Worm (Caenorhabditis elegans): ENCODE data around the gene arrd-5.

The arrd-5 gene

ce11 chrII:9871061-9871460 is 36.0 kb downstream of the arrd-5 start, which contains the start of gene chil-7:
Gene chil-7 (minus strand): TSS chrII:9871172.
- no peak for TF ChIP-seq ref-1 (GFP tag; conservative IDR thresholded peaks at IDR 0.05)
- no peak for TF ChIP-seq flt-1 (GFP tag; IDR thresholded peaks at IDR 0.05)
- TF ChIP-seq T22C8.4 (GFP tag; IDR thresholded peaks at IDR 0.05): no peak
- TF ChIP-seq klf-2 (GFP tag; conservative IDR thresholded peaks at IDR 0.05): no peak
- no peak for TF ChIP-seq ztf-29 (GFP tag; IDR thresholded peaks at IDR 0.05)
- TF ChIP-seq ztf-23 (GFP tag; IDR thresholded peaks at IDR 0.05): no peak
- TF ChIP-seq tab-1 (GFP tag; IDR thresholded peaks at IDR 0.05): no peak
- no peak for TF ChIP-seq cog-1 (tag; optimal IDR thresholded peaks at IDR 0.05)
- TF ChIP-seq med-1 (GFP tag; optimal IDR thresholded peaks at IDR 0.05; ENCODE audit: insufficient read depth): no peak

ce11 chrII:9872961-9873360 is 37.9 kb downstream of the arrd-5 start, which contains the start of gene chil-8:
Gene chil-8 (minus strand): TSS chrII:9873061.
- TF ChIP-seq tab-1 (GFP tag; IDR thresholded peaks at IDR 0.05) (no peak), klf-2 (GFP tag; conservative IDR thresholded peaks at IDR 0.05) (no peak), T22C8.4 (GFP tag; IDR thresholded peaks at IDR 0.05) (no peak), flt-1 (GFP tag; IDR thresholded peaks at IDR 0.05) (no peak), ref-1 (GFP tag; conservative IDR thresholded peaks at IDR 0.05) (no peak), med-1 (GFP tag; optimal IDR thresholded peaks at IDR 0.05; ENCODE audit: insufficient read depth) (no peak), ztf-29 (GFP tag; IDR thresholded peaks at IDR 0.05) (no peak), cog-1 (tag; optimal IDR thresholded peaks at IDR 0.05) (no peak)

ce11 chrII:9874508-9875229 is 39.6 kb downstream of the arrd-5 start, which contains the start of the genes chil-2 and ctsa-3.2:
Gene chil-2 (minus strand): TSS chrII:9874608.
Gene ctsa-3.2 (plus strand): TSS chrII:9875179.
- TF ChIP-seq ref-1 (GFP tag; conservative IDR thresholded peaks at IDR 0.05) (no peak), tab-1 (GFP tag; IDR thresholded peaks at IDR 0.05) (no peak), flt-1 (GFP tag; IDR thresholded peaks at IDR 0.05) (no peak), ztf-29 (GFP tag; IDR thresholded peaks at IDR 0.05) (no peak), cog-1 (tag; optimal IDR thresholded peaks at IDR 0.05) (no peak), ztf-23 (GFP tag; IDR thresholded peaks at IDR 0.05) (no peak), med-1 (GFP tag; optimal IDR thresholded peaks at IDR 0.05; ENCODE audit: insufficient read depth) (no peak), T22C8.4 (GFP tag; IDR thresholded peaks at IDR 0.05) (no peak)

- no peak for TF ChIP-seq klf-2 (GFP tag; conservative IDR thresholded peaks at IDR 0.05)
- no peak for TF ChIP-seq flt-1 (GFP tag; IDR thresholded peaks at IDR 0.05)
- no peak for TF ChIP-seq ztf-29 (GFP tag; IDR thresholded peaks at IDR 0.05)
- no peak for TF ChIP-seq ztf-23 (GFP tag; IDR thresholded peaks at IDR 0.05)
- TF ChIP-seq cog-1 (tag; optimal IDR thresholded peaks at IDR 0.05): no peak
- TF ChIP-seq tab-1 (GFP tag; IDR thresholded peaks at IDR 0.05): no peak
- TF ChIP-seq ref-1 (GFP tag; conservative IDR thresholded peaks at IDR 0.05): no peak
- no peak for TF ChIP-seq T22C8.4 (GFP tag; IDR thresholded peaks at IDR 0.05)
- TF ChIP-seq med-1 (GFP tag; optimal IDR thresholded peaks at IDR 0.05; ENCODE audit: insufficient read depth): no peak
These were observed 44.8 kb downstream of the arrd-5 start for ce11 chrII:9879815-9880214.

ce11 chrII:9880826-9881225 is 45.8 kb downstream of the arrd-5 start, which contains the start of gene C08H9.15:
Gene C08H9.15 (plus strand): TSS chrII:9881193.
- TF ChIP-seq klf-2 (GFP tag; conservative IDR thresholded peaks at IDR 0.05) (no peak), ztf-29 (GFP tag; IDR thresholded peaks at IDR 0.05) (no peak), tab-1 (GFP tag; IDR thresholded peaks at IDR 0.05) (no peak), flt-1 (GFP tag; IDR thresholded peaks at IDR 0.05) (no peak), T22C8.4 (GFP tag; IDR thresholded peaks at IDR 0.05) (no peak), cog-1 (tag; optimal IDR thresholded peaks at IDR 0.05) (no peak), med-1 (GFP tag; optimal IDR thresholded peaks at IDR 0.05; ENCODE audit: insufficient read depth) (no peak)

ce11 chrII:9886216-9886615 is 51.2 kb downstream of the arrd-5 start, which contains the start of gene algn-8:
Gene algn-8 (minus strand): TSS chrII:9886442.
- TF ChIP-seq tab-1 (GFP tag; IDR thresholded peaks at IDR 0.05) (no peak), ref-1 (GFP tag; conservative IDR thresholded peaks at IDR 0.05) (no peak), flt-1 (GFP tag; IDR thresholded peaks at IDR 0.05) (no peak), T22C8.4 (GFP tag; IDR thresholded peaks at IDR 0.05) (no peak), klf-2 (GFP tag; conservative IDR thresholded peaks at IDR 0.05) (no peak), med-1 (GFP tag; optimal IDR thresholded peaks at IDR 0.05; ENCODE audit: insufficient read depth) (no peak), cog-1 (tag; optimal IDR thresholded peaks at IDR 0.05) (no peak), ztf-23 (GFP tag; IDR thresholded peaks at IDR 0.05) (no peak), ztf-29 (GFP tag; IDR thresholded peaks at IDR 0.05) (no peak)
